Fruit fly (Drosophila melanogaster): ENCODE measurements around the gene Rab40.

DNA sequence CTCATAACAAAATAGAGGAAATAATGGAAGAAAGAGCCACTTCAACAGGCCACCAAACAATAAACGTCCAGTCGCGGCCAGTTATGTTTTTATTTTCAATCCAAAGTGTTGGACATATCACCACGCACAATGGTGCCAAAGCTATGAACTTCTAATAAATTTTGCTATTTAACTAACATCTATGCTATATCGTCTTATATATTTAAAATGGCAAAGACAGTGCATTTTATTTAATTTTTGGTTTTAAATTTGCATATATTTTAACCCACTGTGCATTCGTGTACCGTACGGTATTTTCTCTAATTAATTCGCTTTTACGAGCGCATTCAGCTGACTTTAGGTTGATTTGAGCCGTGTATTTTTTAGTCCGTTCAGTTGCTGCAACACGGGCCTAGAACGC, 8.6 kb downstream of the Rab40 start, which contains the start of gene CG15927:
- TF ChIP-seq CG10348 (GFP tag; IDR thresholded peaks at IDR 0.05), result no peak
- TF ChIP-seq CG34367 (tag; optimal IDR thresholded peaks at IDR 0.05), result no peak
- no peak for TF ChIP-seq Ets98B (GFP tag; IDR thresholded peaks at IDR 0.05)
- TF ChIP-seq D1 (tag; optimal IDR thresholded peaks at IDR 0.05), result no peak
- no peak for TF ChIP-seq Pif1B (GFP tag; optimal IDR thresholded peaks at IDR 0.05)
